Fruit fly (Drosophila melanogaster) whole organism, wandering third instar larva: ENCODE data around the gene CG1354.

Source experiments
- Abd-B ChIP-seq: fragments of >200 bp; optimal IDR thresholded peaks from 2 replicates; lab custom pipeline; 2017; ENCODE audit warnings: missing biosample characterization, missing genetic modification characterization
- GATAd ChIP-seq: sonication (Bioruptor generic); optimal IDR thresholded peaks from 2 replicates; lab custom pipeline; 2016; ENCODE audit warnings: missing biosample characterization, missing genetic modification characterization
- Hr78 ChIP-seq: fragments of >200 bp; optimal IDR thresholded peaks from 2 replicates; lab custom pipeline; 2017; ENCODE audit warnings: missing biosample characterization, missing genetic modification characterization
- brk ChIP-seq: fragments of 200-800 bp; sonication (Bioruptor generic); optimal IDR thresholded peaks from 2 replicates; lab custom pipeline; 2016; ENCODE audit warnings: missing biosample characterization, mild to moderate bottlenecking, missing genetic modification characterization
- fru ChIP-seq: fragments of 200-800 bp; sonication (Bioruptor generic); optimal IDR thresholded peaks from 3 replicates; lab custom pipeline; 2016; ENCODE audit warnings: missing biosample characterization, mild to moderate bottlenecking, missing genetic modification characterization
- jim ChIP-seq: fragments of 175-275, 200-325 bp; sonication (Bioruptor generic); optimal IDR thresholded peaks from 2 replicates; lab custom pipeline; 2016; ENCODE audit warnings: missing biosample characterization, mild to moderate bottlenecking, missing genetic modification characterization
- psq ChIP-seq: fragments of 200-800 bp; sonication (Bioruptor generic); optimal IDR thresholded peaks from 3 replicates; lab custom pipeline; 2017; ENCODE audit warnings: missing biosample characterization, mild to moderate bottlenecking, missing genetic modification characterization, moderate library complexity
- sv ChIP-seq: fragments of 200-800 bp; sonication (Bioruptor generic); optimal IDR thresholded peaks from 3 replicates; lab custom pipeline; 2016; ENCODE audit warnings: missing biosample characterization, missing genetic modification characterization
- woc ChIP-seq: sonication (Bioruptor generic); optimal IDR thresholded peaks from 2 replicates; lab custom pipeline; 2016; ENCODE audit warnings: missing biosample characterization, mild to moderate bottlenecking, missing genetic modification characterization

DNA sequence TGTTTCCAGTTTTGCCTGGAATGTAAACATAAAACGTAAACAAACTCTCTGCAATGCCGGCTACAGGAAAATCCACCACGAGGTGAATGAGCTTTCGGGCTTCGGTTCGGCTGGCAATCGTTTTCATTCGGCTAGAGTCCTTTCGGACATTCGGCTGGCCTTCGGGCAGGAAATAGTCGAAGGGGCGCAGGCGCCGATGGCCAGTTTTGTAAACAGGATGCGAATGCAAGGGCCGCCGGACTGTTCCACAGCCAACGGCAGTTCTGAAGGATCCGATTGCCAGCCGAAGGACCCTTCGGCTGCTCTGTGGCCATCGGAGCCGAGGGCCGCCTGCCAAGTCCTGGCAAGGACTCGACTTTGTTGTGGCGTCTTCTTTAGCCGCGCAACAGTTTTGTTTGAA, 15.7 kb downstream of the CG1354 start:
- TF ChIP-seq brk (GFP tag; lab: Kevin White, UChicago) (no peak), fru (GFP tag; lab: Kevin White, UChicago) (no peak), woc (GFP tag; lab: Kevin White, UChicago) (no peak), Hr78 (GFP tag; lab: Kevin White, UChicago) (no peak), GATAd (no peak), jim (GFP tag; lab: Kevin White, UChicago) (no peak), psq (GFP tag; lab: Kevin White, UChicago) (no peak), sv (no peak), Abd-B (no peak)
